Fruit fly (Drosophila melanogaster) whole organism, embryonic: ENCODE measurements around the gene alpha-PheRS.
A peak's percentile ranks its signal among the peaks of the same experiment; 100 is the strongest.

Experiments
- ATbp ChIP-seq: fragments of 200-800 bp; sonication (Bioruptor generic); optimal IDR thresholded peaks from 2 replicates; lab custom pipeline; 2017; ENCODE audit warnings: missing biosample characterization, mild to moderate bottlenecking, missing genetic modification characterization, missing genetic modification reagents
- B-H2 ChIP-seq: fragments of 200-800 bp; sonication (Bioruptor generic); optimal IDR thresholded peaks from 2 replicates; lab custom pipeline; 2018; ENCODE audit warnings: missing biosample characterization, mild to moderate bottlenecking, missing genetic modification characterization
- Bdp1 ChIP-seq: fragments of 200-800 bp; sonication (Bioruptor generic); optimal IDR thresholded peaks from 3 replicates; lab custom pipeline; 2016; ENCODE audit warnings: missing biosample characterization, missing genetic modification characterization
- Bgb ChIP-seq: fragments of 200-800 bp; sonication (Bioruptor generic); IDR thresholded peaks from 2 replicates; pipeline ENCODE4 v1.3.6; 2022; ENCODE audit warnings: missing biosample characterization, missing genetic modification characterization; ENCODE audit not compliant: partially characterized antibody
- CG11085 ChIP-seq: fragments of 200-800 bp; sonication (Bioruptor generic); IDR thresholded peaks from 2 replicates; pipeline ENCODE4 v1.3.6; 2022; ENCODE audit warnings: missing biosample characterization, missing genetic modification characterization
- CG11093 ChIP-seq: fragments of 200-800 bp; sonication (Bioruptor generic); IDR thresholded peaks from 3 replicates; pipeline ENCODE4 v1.3.6; 2022; ENCODE audit warnings: missing biosample characterization, missing genetic modification characterization
- CG11696 ChIP-seq: fragments of 200-800 bp; sonication (Bioruptor generic); IDR thresholded peaks from 2 replicates; pipeline ENCODE4 v1.3.6; 2022; ENCODE audit warnings: missing biosample characterization, missing genetic modification characterization
- CG11723 ChIP-seq: fragments of 200-800 bp; sonication (Bioruptor generic); optimal IDR thresholded peaks from 2 replicates; lab custom pipeline; 2017; ENCODE audit warnings: missing biosample characterization, mild to moderate bottlenecking, missing genetic modification characterization
- CG12071 ChIP-seq: fragments of 200-800 bp; sonication (Bioruptor generic); optimal IDR thresholded peaks from 3 replicates; lab custom pipeline; 2018; ENCODE audit warnings: missing biosample characterization, mild to moderate bottlenecking, missing genetic modification characterization
- CG12155 ChIP-seq: fragments of 200-800 bp; sonication (Bioruptor generic); optimal IDR thresholded peaks from 3 replicates; lab custom pipeline; 2016; ENCODE audit warnings: missing biosample characterization, missing genetic modification characterization
- CG12744 ChIP-seq: fragments of 200-800 bp; sonication (Bioruptor generic); optimal IDR thresholded peaks from 2 replicates; lab custom pipeline; 2016; ENCODE audit warnings: missing biosample characterization, missing genetic modification characterization
- CG15479 ChIP-seq: fragments of 200-800 bp; sonication (Bioruptor generic); optimal IDR thresholded peaks from 3 replicates; lab custom pipeline; 2019; ENCODE audit warnings: missing biosample characterization, mild to moderate bottlenecking, missing genetic modification characterization, moderate library complexity
- CG1647 ChIP-seq: fragments of 200-800 bp; sonication (Bioruptor generic); optimal IDR thresholded peaks from 3 replicates; lab custom pipeline; 2016; ENCODE audit warnings: missing biosample characterization, missing genetic modification characterization
- CG17568 ChIP-seq: fragments of 200-800 bp; sonication (Bioruptor generic); optimal IDR thresholded peaks from 2 replicates; lab custom pipeline; 2018; ENCODE audit warnings: missing biosample characterization, mild to moderate bottlenecking, missing genetic modification characterization, moderate library complexity
- CG3995 ChIP-seq: fragments of 200-800 bp; sonication (Bioruptor generic); optimal IDR thresholded peaks from 3 replicates; lab custom pipeline; 2016; ENCODE audit warnings: missing biosample characterization, missing genetic modification characterization
- CG4854 ChIP-seq: fragments of 200-800 bp; sonication (Bioruptor generic); optimal IDR thresholded peaks from 2 replicates; lab custom pipeline; 2016; ENCODE audit warnings: missing biosample characterization, missing genetic modification characterization, inconsistent platforms
- CG5180 ChIP-seq: fragments of 200-800 bp; sonication (Bioruptor generic); optimal IDR thresholded peaks from 3 replicates; lab custom pipeline; 2017; ENCODE audit warnings: missing biosample characterization, missing genetic modification characterization, mild to moderate bottlenecking, moderate library complexity, missing genetic modification reagents
- CG6791 ChIP-seq: fragments of 200-800 bp; sonication (Bioruptor generic); IDR thresholded peaks from 3 replicates; pipeline ENCODE4 v1.3.6; 2022; ENCODE audit warnings: missing biosample characterization, missing genetic modification characterization; ENCODE audit not compliant: partially characterized antibody
- CG7271 ChIP-seq: fragments of 200-800 bp; sonication (Bioruptor generic); optimal IDR thresholded peaks from 2 replicates; lab custom pipeline; 2018; ENCODE audit warnings: missing biosample characterization, mild to moderate bottlenecking, missing genetic modification characterization, moderate library complexity
- CG7839 ChIP-seq: fragments of 200-800 bp; sonication (Bioruptor generic); optimal IDR thresholded peaks from 3 replicates; lab custom pipeline; 2018; ENCODE audit warnings: missing biosample characterization, mild to moderate bottlenecking, missing genetic modification characterization, moderate library complexity
- CG8089 ChIP-seq: fragments of 200-800 bp; sonication (Bioruptor generic); optimal IDR thresholded peaks from 3 replicates; lab custom pipeline; 2016; ENCODE audit warnings: missing biosample characterization, missing genetic modification characterization
- CrebB ChIP-seq: fragments of 200-800 bp; sonication (Bioruptor generic); optimal IDR thresholded peaks from 3 replicates; lab custom pipeline; 2018; ENCODE audit warnings: missing biosample characterization, mild to moderate bottlenecking, missing genetic modification characterization
- GATAe ChIP-seq: fragments of 200-800 bp; sonication (Bioruptor generic); conservative IDR thresholded peaks from 2 replicates; pipeline ENCODE4 v1.3.6; 2022; ENCODE audit warnings: missing biosample characterization, missing genetic modification characterization
- Hr51 ChIP-seq, 2 experiments: fragments of 200-800 bp; sonication (Bioruptor generic); optimal IDR thresholded peaks; 2 replicates in 1 of 2; 3 replicates in 1 of 2; lab custom pipeline; 2016 to 2018; ENCODE audit warnings: missing biosample characterization in 2 of 2, missing genetic modification characterization in 2 of 2, mild to moderate bottlenecking in 1 of 2, moderate library complexity in 1 of 2
- MBD-R2 ChIP-seq: fragments of 200-800 bp; sonication (Bioruptor generic); IDR thresholded peaks from 2 replicates; pipeline ENCODE4 v1.3.6; 2022; ENCODE audit warnings: missing biosample characterization, missing genetic modification characterization
- MESR4 ChIP-seq: fragments of 200-800 bp; sonication (Bioruptor generic); optimal IDR thresholded peaks from 2 replicates; lab custom pipeline; 2018; ENCODE audit warnings: missing biosample characterization, mild to moderate bottlenecking, missing genetic modification characterization, moderate library complexity
- Max ChIP-seq: fragments of 200-800 bp; sonication (Bioruptor generic); optimal IDR thresholded peaks from 2 replicates; lab custom pipeline; 2016; ENCODE audit warnings: missing biosample characterization, mild to moderate bottlenecking, missing genetic modification characterization
- NC2β ChIP-seq: fragments of 200-800 bp; sonication (Bioruptor generic); optimal IDR thresholded peaks from 2 replicates; lab custom pipeline; 2016; ENCODE audit warnings: missing biosample characterization, missing genetic modification characterization
- Rfx ChIP-seq: fragments of 200-800 bp; sonication (Bioruptor generic); IDR thresholded peaks from 2 replicates; pipeline ENCODE4 v1.3.6; 2022; ENCODE audit warnings: missing biosample characterization, missing genetic modification characterization
- Vsx1 ChIP-seq: fragments of 200-800 bp; sonication (Bioruptor generic); optimal IDR thresholded peaks from 2 replicates; lab custom pipeline; 2017; ENCODE audit warnings: missing biosample characterization, mild to moderate bottlenecking, missing genetic modification characterization, missing genetic modification reagents
- ash1 ChIP-seq: fragments of 200-800 bp; sonication (Bioruptor generic); optimal IDR thresholded peaks from 2 replicates; lab custom pipeline; 2018; ENCODE audit warnings: missing biosample characterization, mild to moderate bottlenecking, missing genetic modification characterization
- cad ChIP-seq: fragments of >200 bp; optimal IDR thresholded peaks from 2 replicates; lab custom pipeline; 2017; ENCODE audit warnings: missing biosample characterization, missing genetic modification characterization
- chif ChIP-seq, 2 experiments: fragments of 200-800 bp; sonication (Bioruptor generic); optimal IDR thresholded peaks; 3 replicates each; lab custom pipeline; 2016; ENCODE audit warnings: missing biosample characterization in 2 of 2, missing genetic modification characterization in 2 of 2
- cwo ChIP-seq: fragments of 200-800 bp; sonication (Bioruptor generic); optimal IDR thresholded peaks from 3 replicates; lab custom pipeline; 2017; ENCODE audit warnings: missing biosample characterization, missing genetic modification characterization, mild to moderate bottlenecking, moderate library complexity, missing genetic modification reagents
- esg ChIP-seq: fragments of 200-800 bp; sonication (Bioruptor generic); conservative IDR thresholded peaks from 2 replicates; pipeline ENCODE4 v1.3.6; 2022; ENCODE audit warnings: missing biosample characterization, missing genetic modification characterization
- her ChIP-seq: fragments of 200-800 bp; sonication (Bioruptor generic); optimal IDR thresholded peaks from 2 replicates; lab custom pipeline; 2016; ENCODE audit warnings: missing biosample characterization, missing genetic modification characterization
- ind ChIP-seq: fragments of 200-800 bp; sonication (Bioruptor generic); optimal IDR thresholded peaks from 3 replicates; lab custom pipeline; 2016; ENCODE audit warnings: missing biosample characterization, missing genetic modification characterization
- ken ChIP-seq: fragments of 200-800 bp; sonication (Bioruptor generic); IDR thresholded peaks from 3 replicates; pipeline ENCODE4 v1.3.6; 2022; ENCODE audit warnings: missing biosample characterization, missing genetic modification characterization
- knrl ChIP-seq: fragments of 200-800 bp; sonication (Bioruptor generic); IDR thresholded peaks from 3 replicates; pipeline ENCODE4 v1.3.6; 2022; ENCODE audit warnings: missing biosample characterization, missing genetic modification characterization; ENCODE audit not compliant: partially characterized antibody
- nau ChIP-seq: fragments of 200-800 bp; sonication (Bioruptor generic); optimal IDR thresholded peaks from 3 replicates; lab custom pipeline; 2017; ENCODE audit warnings: missing biosample characterization, mild to moderate bottlenecking, missing genetic modification characterization, missing genetic modification reagents
- nom ChIP-seq: fragments of 200-800 bp; sonication (Bioruptor generic); optimal IDR thresholded peaks from 2 replicates; lab custom pipeline; 2017; ENCODE audit warnings: missing biosample characterization, missing genetic modification characterization, mild to moderate bottlenecking, moderate library complexity, missing genetic modification reagents
- oc ChIP-seq: fragments of 200-800 bp; sonication (Bioruptor generic); optimal IDR thresholded peaks from 2 replicates; lab custom pipeline; 2018; ENCODE audit warnings: missing biosample characterization, mild to moderate bottlenecking, missing genetic modification characterization, moderate library complexity
- pb ChIP-seq: fragments of 200-800 bp; sonication (Bioruptor generic); optimal IDR thresholded peaks from 3 replicates; lab custom pipeline; 2016; ENCODE audit warnings: missing biosample characterization, missing genetic modification characterization
- peb ChIP-seq: fragments of 200-800 bp; sonication (Bioruptor generic); IDR thresholded peaks from 2 replicates; pipeline ENCODE4 v1.3.6; 2022; ENCODE audit warnings: missing biosample characterization, missing genetic modification characterization
- pho ChIP-seq: fragments of 200-800 bp; sonication (Bioruptor generic); optimal IDR thresholded peaks from 2 replicates; lab custom pipeline; 2016; ENCODE audit warnings: missing biosample characterization, missing genetic modification characterization
- sna ChIP-seq: fragments of 200-800 bp; sonication (Bioruptor generic); IDR thresholded peaks from 2 replicates; pipeline ENCODE4 v1.3.6; 2022; ENCODE audit warnings: missing biosample characterization, missing genetic modification characterization; ENCODE audit not compliant: partially characterized antibody
- ttk ChIP-seq: fragments of 200-800 bp; sonication (Bioruptor generic); IDR thresholded peaks from 2 replicates; pipeline ENCODE4 v2.1.2; 2022; ENCODE audit warnings: missing biosample characterization, missing genetic modification characterization
- zen ChIP-seq: fragments of 200-800 bp; sonication (Bioruptor generic); optimal IDR thresholded peaks from 3 replicates; lab custom pipeline; 2018; ENCODE audit warnings: missing biosample characterization, mild to moderate bottlenecking, missing genetic modification characterization, moderate library complexity

Gene alpha-PheRS

DNA sequence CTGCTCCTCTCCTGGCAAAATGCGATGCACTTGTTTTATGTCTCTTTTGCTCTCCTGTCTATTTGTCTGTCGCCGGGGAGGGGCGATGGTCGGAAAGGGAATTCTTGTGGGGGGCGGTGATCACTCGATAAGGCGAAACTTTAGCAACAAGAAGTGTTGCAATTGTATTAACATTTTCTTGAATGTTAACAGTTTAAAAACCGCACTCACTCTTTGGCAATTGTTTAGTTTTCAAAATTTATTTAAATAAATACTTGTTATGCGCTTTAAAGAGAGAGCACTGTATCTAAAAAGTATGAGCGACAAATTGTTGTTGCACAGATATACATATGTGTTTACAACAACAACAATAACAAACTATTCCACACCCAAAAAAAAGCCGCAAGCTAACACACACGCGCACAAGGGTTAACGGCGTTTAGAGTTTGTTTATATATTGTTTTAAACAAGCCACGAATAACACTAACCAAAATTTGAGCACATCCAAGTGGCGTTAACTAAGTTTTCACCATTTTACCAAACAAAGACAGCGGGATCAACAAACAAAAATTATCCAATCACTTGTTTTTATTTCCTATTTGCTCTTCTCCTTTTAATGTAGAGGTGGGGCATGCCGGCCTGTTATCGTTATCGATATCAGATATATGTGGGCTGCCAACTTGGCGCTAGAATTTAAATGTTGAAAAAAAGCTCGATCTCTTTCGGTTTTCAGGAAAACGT, 43.8 kb downstream of the alpha-PheRS start, which contains the start of gene CG2258 (continued):
- TF ChIP-seq chif (GFP tag; optimal IDR thresholded peaks at IDR 0.05; lab: Kevin White, UChicago) = peak; percentile 71 to 78
- peak; percentile 70 for TF ChIP-seq CG11696 (GFP tag; lab: Robert Waterston, UW)
- no peak for TF ChIP-seq ash1 (GFP tag; lab: Kevin White, UChicago)
- peak; percentile 43 for TF ChIP-seq Max
- peak; percentile 9 for TF ChIP-seq MESR4 (GFP tag; lab: Kevin White, UChicago)
- TF ChIP-seq nom (GFP tag; lab: Kevin White, UChicago) = peak; percentile 83
- TF ChIP-seq Hr51 (GFP tag; optimal IDR thresholded peaks at IDR 0.05; lab: Kevin White, UChicago) = peak; percentile 44 to 85
- peak; percentile 70 for TF ChIP-seq CG17568 (GFP tag; lab: Kevin White, UChicago)
- peak; percentile 38 for TF ChIP-seq pb (GFP tag; lab: Kevin White, UChicago)
- no peak for TF ChIP-seq cad (GFP tag; lab: Kevin White, UChicago)
- no peak for TF ChIP-seq knrl (GFP tag; lab: Robert Waterston, UW)
- peak; percentile 39 for TF ChIP-seq zen
- TF ChIP-seq CG11085 (GFP tag; lab: Robert Waterston, UW) = peak; percentile 44; the same call in 1 of the 2 replicates
- TF ChIP-seq CG11723 (GFP tag; lab: Kevin White, UChicago) = peak; percentile 68
- TF ChIP-seq CG7839 (tag; lab: Kevin White, UChicago) = peak; percentile 92
- TF ChIP-seq CrebB (tag; lab: Kevin White, UChicago) = peak; percentile 74
- TF ChIP-seq esg (GFP tag; lab: Robert Waterston, UW) = peak; percentile 78
- no peak for TF ChIP-seq CG15479
- TF ChIP-seq sna = no peak
- peak; percentile 74 for TF ChIP-seq cwo (GFP tag; lab: Kevin White, UChicago)
- TF ChIP-seq Rfx = peak; percentile 88
- TF ChIP-seq oc (tag; lab: Kevin White, UChicago) = peak; percentile 92
- TF ChIP-seq Bgb (GFP tag; lab: Robert Waterston, UW) = no peak; the same call in 1 of the 2 replicates
- peak; percentile 46 for TF ChIP-seq CG8089 (GFP tag; lab: Kevin White, UChicago)
- TF ChIP-seq CG11093 (GFP tag; lab: Robert Waterston, UW) = peak; percentile 72; the same call in 2 of the 3 replicates
- TF ChIP-seq CG12071 (GFP tag; lab: Kevin White, UChicago) = peak; percentile 86
- TF ChIP-seq CG6791 (GFP tag; lab: Robert Waterston, UW) = no peak
- peak; percentile 39 for TF ChIP-seq NC2β (GFP tag; lab: Kevin White, UChicago)
- TF ChIP-seq CG1647 (GFP tag; lab: Kevin White, UChicago) = peak; percentile 77
- TF ChIP-seq CG7271 = no peak
- TF ChIP-seq CG12744 = peak; percentile 66
- peak; percentile 61 for TF ChIP-seq peb
- TF ChIP-seq ttk = peak; percentile 77
- peak; percentile 87 for TF ChIP-seq ind (GFP tag; lab: Kevin White, UChicago)
- peak; percentile 54 for TF ChIP-seq B-H2
- TF ChIP-seq CG4854 = peak; percentile 46
- peak; percentile 92 for TF ChIP-seq ATbp (GFP tag; lab: Kevin White, UChicago)
- TF ChIP-seq her (GFP tag; lab: Kevin White, UChicago) = peak; percentile 66
- TF ChIP-seq pho (GFP tag; lab: Kevin White, UChicago) = peak; percentile 61
- peak; percentile 38 for TF ChIP-seq CG3995 (GFP tag; lab: Kevin White, UChicago)
- TF ChIP-seq Bdp1 = peak; percentile 45
- peak; percentile 78 for TF ChIP-seq CG12155 (GFP tag; lab: Kevin White, UChicago)
- TF ChIP-seq MBD-R2 (GFP tag; lab: Robert Waterston, UW) = peak; percentile 68; the same call in 1 of the 2 replicates
- TF ChIP-seq nau (GFP tag; lab: Kevin White, UChicago) = peak; percentile 79
- TF ChIP-seq Vsx1 (GFP tag; lab: Kevin White, UChicago) = peak; percentile 67
- TF ChIP-seq ken (GFP tag; lab: Robert Waterston, UW) = peak; percentile 87
- no peak for TF ChIP-seq GATAe
- peak; percentile 64 for TF ChIP-seq CG5180 (GFP tag; lab: Kevin White, UChicago)
